Fruit fly (Drosophila melanogaster) whole organism, wandering third instar larva: ENCODE measurements around the gene Nuak.

Source experiments
- Abd-B ChIP-seq: fragments of >200 bp; optimal IDR thresholded peaks from 2 replicates; lab custom pipeline; 2017; ENCODE audit warnings: missing biosample characterization, missing genetic modification characterization
- CG32264 ChIP-seq: fragments of 200-800 bp; sonication (Bioruptor generic); optimal IDR thresholded peaks from 2 replicates; lab custom pipeline; 2016; ENCODE audit warnings: missing biosample characterization, missing genetic modification characterization
- CG9705 ChIP-seq: fragments of 200-800 bp; sonication (Bioruptor generic); optimal IDR thresholded peaks from 2 replicates; lab custom pipeline; 2018; ENCODE audit warnings: missing biosample characterization, mild to moderate bottlenecking, missing genetic modification characterization
- CrebA ChIP-seq: fragments of 200-800 bp; sonication (Bioruptor generic); optimal IDR thresholded peaks from 2 replicates; lab custom pipeline; 2016; ENCODE audit warnings: missing biosample characterization, mild to moderate bottlenecking, missing genetic modification characterization, borderline replicate concordance
- Dfd ChIP-seq: fragments of >200 bp; optimal IDR thresholded peaks from 2 replicates; lab custom pipeline; 2017; ENCODE audit warnings: missing biosample characterization, missing genetic modification characterization
- Dif ChIP-seq: fragments of 200-275, 200-300 bp; sonication (Bioruptor generic); optimal IDR thresholded peaks from 2 replicates; lab custom pipeline; 2018; ENCODE audit warnings: missing biosample characterization, missing genetic modification characterization; ENCODE audit not compliant: partially characterized antibody
- GATAd ChIP-seq: sonication (Bioruptor generic); optimal IDR thresholded peaks from 2 replicates; lab custom pipeline; 2016; ENCODE audit warnings: missing biosample characterization, missing genetic modification characterization
- HLH106 ChIP-seq: fragments of 200-800 bp; optimal IDR thresholded peaks from 3 replicates; lab custom pipeline; 2019; ENCODE audit warnings: missing biosample characterization, mild to moderate bottlenecking, missing genetic modification characterization, moderate library complexity
- Hnf4 ChIP-seq: fragments of 200-800 bp; sonication (Bioruptor generic); optimal IDR thresholded peaks from 2 replicates; lab custom pipeline; 2016; ENCODE audit warnings: missing biosample characterization, mild to moderate bottlenecking, missing genetic modification characterization
- Hr78 ChIP-seq: fragments of >200 bp; optimal IDR thresholded peaks from 2 replicates; lab custom pipeline; 2017; ENCODE audit warnings: missing biosample characterization, missing genetic modification characterization
- Hr83 ChIP-seq: fragments of 200-300 bp; sonication (Bioruptor generic); optimal IDR thresholded peaks from 2 replicates; lab custom pipeline; 2016; ENCODE audit warnings: missing biosample characterization, mild to moderate bottlenecking, missing genetic modification characterization, moderate library complexity; ENCODE audit not compliant: poor library complexity, severe bottlenecking
- Jra ChIP-seq: sonication (Bioruptor generic); optimal IDR thresholded peaks from 2 replicates; lab custom pipeline; 2016; ENCODE audit warnings: missing biosample characterization, missing genetic modification characterization
- Mio ChIP-seq: sonication (Bioruptor generic); optimal IDR thresholded peaks from 2 replicates; lab custom pipeline; 2016; ENCODE audit warnings: missing biosample characterization, missing genetic modification characterization
- Myc ChIP-seq: fragments of >200 bp; optimal IDR thresholded peaks from 2 replicates; lab custom pipeline; 2017
- N ChIP-seq: fragments of >200 bp; optimal IDR thresholded peaks from 2 replicates; lab custom pipeline; 2018; ENCODE audit warnings: missing biosample characterization, missing external identifiers, missing genetic modification characterization
- OdsH ChIP-seq: fragments of 200-800 bp; sonication (Bioruptor generic); optimal IDR thresholded peaks from 2 replicates; lab custom pipeline; 2016; ENCODE audit warnings: missing biosample characterization, mild to moderate bottlenecking, missing genetic modification characterization
- Rel ChIP-seq, 2 experiments: fragments of 200-800 bp; sonication (Bioruptor generic) in 1 of 2; optimal IDR thresholded peaks; 2 replicates in 1 of 2; 3 replicates in 1 of 2; lab custom pipeline; 2016 to 2019; ENCODE audit warnings: mild to moderate bottlenecking in 2 of 2, missing biosample characterization in 2 of 2, missing genetic modification characterization in 2 of 2, moderate library complexity in 1 of 2
- Sp1 ChIP-seq: fragments of 200-800 bp; sonication (Bioruptor generic); optimal IDR thresholded peaks from 3 replicates; lab custom pipeline; 2019; ENCODE audit warnings: missing biosample characterization, mild to moderate bottlenecking, missing genetic modification characterization, moderate library complexity
- Vsx2 ChIP-seq: fragments of 200-300, 225-300 bp; sonication (Bioruptor generic); optimal IDR thresholded peaks from 2 replicates; lab custom pipeline; 2018; ENCODE audit warnings: missing biosample characterization, missing genetic modification characterization; ENCODE audit not compliant: partially characterized antibody
- br ChIP-seq: fragments of 200-800 bp; sonication (Bioruptor generic); optimal IDR thresholded peaks from 2 replicates; lab custom pipeline; 2016; ENCODE audit warnings: missing biosample characterization, missing genetic modification characterization
- brk ChIP-seq: fragments of 200-800 bp; sonication (Bioruptor generic); optimal IDR thresholded peaks from 2 replicates; lab custom pipeline; 2016; ENCODE audit warnings: missing biosample characterization, mild to moderate bottlenecking, missing genetic modification characterization
- dl ChIP-seq, 2 experiments: fragments of 175-275, 200-275 bp in 1 of 2; fragments of 200-275 bp in 1 of 2; sonication (Bioruptor generic); optimal IDR thresholded peaks; lab custom pipeline; 2018; ENCODE audit warnings: mild to moderate bottlenecking in 2 of 2, missing biosample characterization in 2 of 2, missing genetic modification characterization in 2 of 2, moderate library complexity in 2 of 2; ENCODE audit not compliant: partially characterized antibody in 2 of 2, insufficient read depth in 1 of 2
- dmrt93B ChIP-seq: fragments of 200-800 bp; sonication (Bioruptor generic); optimal IDR thresholded peaks from 2 replicates; lab custom pipeline; 2018; ENCODE audit warnings: missing biosample characterization, mild to moderate bottlenecking, missing genetic modification characterization
- dsf ChIP-seq: sonication (Bioruptor generic); optimal IDR thresholded peaks from 2 replicates; lab custom pipeline; 2016; ENCODE audit warnings: missing biosample characterization, missing genetic modification characterization, borderline replicate concordance
- ey ChIP-seq: fragments of 200-800 bp; sonication (Bioruptor generic); optimal IDR thresholded peaks from 2 replicates; lab custom pipeline; 2016; ENCODE audit warnings: missing biosample characterization, missing genetic modification characterization
- foxo ChIP-seq, 2 experiments: fragments of 200-800 bp; sonication (Bioruptor generic); optimal IDR thresholded peaks; 2 replicates in 1 of 2; 3 replicates in 1 of 2; lab custom pipeline; 2016 to 2017; ENCODE audit warnings: missing biosample characterization in 2 of 2, missing genetic modification characterization in 2 of 2
- fru ChIP-seq: fragments of 200-800 bp; sonication (Bioruptor generic); optimal IDR thresholded peaks from 3 replicates; lab custom pipeline; 2016; ENCODE audit warnings: missing biosample characterization, mild to moderate bottlenecking, missing genetic modification characterization
- h ChIP-seq: fragments of 200-800 bp; sonication (Bioruptor generic); optimal IDR thresholded peaks from 3 replicates; lab custom pipeline; 2016; ENCODE audit warnings: missing biosample characterization, mild to moderate bottlenecking, missing genetic modification characterization
- jim ChIP-seq: fragments of 175-275, 200-325 bp; sonication (Bioruptor generic); optimal IDR thresholded peaks from 2 replicates; lab custom pipeline; 2016; ENCODE audit warnings: missing biosample characterization, mild to moderate bottlenecking, missing genetic modification characterization
- lola ChIP-seq: fragments of >200 bp; optimal IDR thresholded peaks from 2 replicates; lab custom pipeline; 2017; ENCODE audit warnings: missing biosample characterization, missing genetic modification characterization
- pan ChIP-seq: fragments of >200 bp; optimal IDR thresholded peaks from 2 replicates; lab custom pipeline; 2017
- psq ChIP-seq: fragments of 200-800 bp; sonication (Bioruptor generic); optimal IDR thresholded peaks from 3 replicates; lab custom pipeline; 2017; ENCODE audit warnings: missing biosample characterization, mild to moderate bottlenecking, missing genetic modification characterization, moderate library complexity
- rgr ChIP-seq: fragments of 200-800 bp; sonication (Bioruptor generic); optimal IDR thresholded peaks from 3 replicates; lab custom pipeline; 2016; ENCODE audit warnings: missing biosample characterization, mild to moderate bottlenecking, missing genetic modification characterization
- sage ChIP-seq: fragments of 200-800 bp; sonication (Bioruptor generic); optimal IDR thresholded peaks from 2 replicates; lab custom pipeline; 2016; ENCODE audit warnings: missing biosample characterization, mild to moderate bottlenecking, missing genetic modification characterization
- sv ChIP-seq: fragments of 200-800 bp; sonication (Bioruptor generic); optimal IDR thresholded peaks from 3 replicates; lab custom pipeline; 2016; ENCODE audit warnings: missing biosample characterization, missing genetic modification characterization
- tai ChIP-seq: sonication (Bioruptor generic); optimal IDR thresholded peaks from 2 replicates; lab custom pipeline; 2016; ENCODE audit warnings: missing biosample characterization, missing genetic modification characterization
- usp ChIP-seq: fragments of >200 bp; optimal IDR thresholded peaks from 2 replicates; lab custom pipeline; 2017; ENCODE audit warnings: missing biosample characterization, missing genetic modification characterization
- woc ChIP-seq: sonication (Bioruptor generic); optimal IDR thresholded peaks from 2 replicates; lab custom pipeline; 2016; ENCODE audit warnings: missing biosample characterization, mild to moderate bottlenecking, missing genetic modification characterization

Gene Nuak

DNA sequence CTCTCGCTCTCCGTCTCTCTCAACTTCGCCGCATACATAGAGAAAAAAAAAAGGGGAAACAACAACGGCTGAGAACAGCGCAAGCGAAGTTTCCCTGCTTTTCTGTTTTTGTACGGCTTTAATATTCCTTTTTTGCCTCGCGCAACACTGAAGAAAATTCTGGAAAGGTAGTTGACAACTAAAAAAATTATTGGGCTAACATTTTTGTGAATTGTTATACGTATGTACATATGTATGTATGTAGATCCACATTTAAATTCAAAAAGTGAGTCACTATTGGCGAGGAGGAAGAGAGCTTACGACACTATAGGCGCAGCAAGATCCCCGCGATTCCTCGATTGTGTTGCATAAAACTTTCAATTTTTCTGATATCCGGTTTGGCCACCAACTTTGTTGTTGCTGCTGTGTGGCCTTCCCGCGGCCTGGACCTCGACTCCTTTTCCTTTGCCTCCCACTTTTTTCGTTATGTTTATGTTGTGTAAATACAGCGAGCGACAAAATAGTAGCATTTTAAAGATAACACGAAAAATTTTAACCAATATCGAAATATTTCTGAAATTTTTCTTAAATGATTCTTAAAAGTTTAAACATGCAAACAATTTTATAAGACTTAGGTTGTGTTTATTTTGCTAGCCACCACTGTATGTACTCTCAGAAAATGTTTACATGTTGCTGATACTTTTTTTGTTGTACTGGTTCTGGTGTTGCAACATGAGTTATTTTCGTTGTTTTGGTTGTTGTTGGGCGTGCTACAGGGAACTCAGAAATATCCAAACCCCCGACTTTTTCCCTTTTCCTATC, 92.7 kb downstream of the Nuak start:
- TF ChIP-seq CG32264 (GFP tag; lab: Kevin White, UChicago), result peak; percentile 54
- TF ChIP-seq dmrt93B, result peak; percentile 78
- TF ChIP-seq psq (GFP tag; lab: Kevin White, UChicago), result peak; percentile 94
- peak; percentile 92 for TF ChIP-seq CG9705 (GFP tag; lab: Kevin White, UChicago)
- TF ChIP-seq foxo (GFP tag; optimal IDR thresholded peaks at IDR 0.05; lab: Kevin White, UChicago), result peak; percentile 43 to 95
- TF ChIP-seq lola, result no peak
- TF ChIP-seq br (GFP tag; lab: Kevin White, UChicago), result peak; percentile 93
- peak; percentile 89 for TF ChIP-seq Rel (GFP tag; optimal IDR thresholded peaks at IDR 0.05; lab: Kevin White, UChicago)
- TF ChIP-seq Rel (tag; optimal IDR thresholded peaks at IDR 0.05; lab: Kevin White, UChicago), result peak; percentile 75
- TF ChIP-seq Myc (lab: Kevin White, UChicago), result no peak
- no peak for TF ChIP-seq Vsx2 (GFP tag; lab: Kevin White, UChicago)
- TF ChIP-seq h (GFP tag; lab: Kevin White, UChicago), result peak; percentile 95
- peak; percentile 47 for TF ChIP-seq Mio (GFP tag; lab: Kevin White, UChicago)
- peak; percentile 96 for TF ChIP-seq fru (GFP tag; lab: Kevin White, UChicago)
- no peak for TF ChIP-seq tai (GFP tag; lab: Kevin White, UChicago)
- no peak for TF ChIP-seq N (GFP tag; lab: Kevin White, UChicago)
- peak; percentile 8 for TF ChIP-seq Hr83 (GFP tag; lab: Kevin White, UChicago)
- no peak for TF ChIP-seq Dif (GFP tag; lab: Kevin White, UChicago)
- no peak for TF ChIP-seq pan (lab: Kevin White, UChicago)
- peak; percentile 93 for TF ChIP-seq rgr (GFP tag; lab: Kevin White, UChicago)
- peak; percentile 88 for TF ChIP-seq Jra (GFP tag; lab: Kevin White, UChicago)
- TF ChIP-seq Dfd (GFP tag; lab: Kevin White, UChicago), result peak; percentile 9
- TF ChIP-seq dsf (GFP tag; lab: Kevin White, UChicago), result peak; percentile 66
- TF ChIP-seq Hnf4 (GFP tag; lab: Kevin White, UChicago), result peak; percentile 92
- TF ChIP-seq sage (GFP tag; lab: Kevin White, UChicago), result peak; percentile 87
- TF ChIP-seq Sp1 (GFP tag; lab: Kevin White, UChicago), result peak; percentile 96
- peak; percentile 94 for TF ChIP-seq HLH106 (tag; lab: Kevin White, UChicago)
- TF ChIP-seq ey (GFP tag; lab: Kevin White, UChicago), result peak; percentile 95
- TF ChIP-seq dl (GFP tag; optimal IDR thresholded peaks at IDR 0.05; lab: Kevin White, UChicago; ENCODE audit: insufficient read depth in 1 of 2, partially characterized antibody in 2 of 2), result no peak
- no peak for TF ChIP-seq usp (GFP tag; lab: Kevin White, UChicago)
- TF ChIP-seq GATAd, result peak; percentile 46
- TF ChIP-seq brk (GFP tag; lab: Kevin White, UChicago), result peak; percentile 75
- TF ChIP-seq woc (GFP tag; lab: Kevin White, UChicago), result peak; percentile 97
- TF ChIP-seq CrebA (GFP tag; lab: Kevin White, UChicago), result peak; percentile 32
- TF ChIP-seq jim (GFP tag; lab: Kevin White, UChicago), result no peak
- peak; percentile 94 for TF ChIP-seq OdsH
- TF ChIP-seq sv (GFP tag; lab: Kevin White, UChicago), result peak; percentile 86
- TF ChIP-seq Hr78 (GFP tag; lab: Kevin White, UChicago), result no peak
- TF ChIP-seq Abd-B (GFP tag; lab: Kevin White, UChicago), result no peak

DNA sequence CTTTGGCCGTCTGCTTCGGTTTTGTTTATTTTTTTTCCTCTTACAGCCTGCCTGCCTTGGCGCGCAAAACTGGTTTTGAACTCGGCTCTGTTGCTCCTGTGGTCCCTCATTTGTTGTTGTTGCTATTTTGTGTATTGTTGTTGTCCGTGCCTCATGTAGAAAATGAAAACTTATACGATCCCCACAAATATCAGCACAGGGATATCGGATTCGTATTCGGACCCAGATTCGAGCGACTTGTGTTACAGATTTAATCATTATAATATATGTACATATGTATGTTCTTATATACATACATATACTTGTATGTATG, 93.2 kb downstream of the Nuak start:
- no peak for TF ChIP-seq br (GFP tag; lab: Kevin White, UChicago)
- TF ChIP-seq Dif (GFP tag; lab: Kevin White, UChicago), result peak; percentile 5
